Worm (Caenorhabditis elegans) whole organism, L1 larva: ENCODE measurements around the gene madf-3.

Source experiments
- C34B4.2 ChIP-seq: sonication (generic microtip); optimal IDR thresholded peaks from 2 replicates; lab custom pipeline; 2017; ENCODE audit warnings: mild to moderate bottlenecking, missing genetic modification characterization, missing compliant biosample characterization
- F16B12.6 ChIP-seq: fragments of 150-350 bp; optimal IDR thresholded peaks from 2 replicates; lab custom pipeline; 2014; ENCODE audit warnings: missing biosample characterization, missing genetic modification characterization
- aha-1 ChIP-seq: fragments of 150-350 bp; optimal IDR thresholded peaks from 2 replicates; lab custom pipeline; 2014; ENCODE audit warnings: missing biosample characterization, missing genetic modification characterization
- ama-1 ChIP-seq: fragments of 150-350 bp; optimal IDR thresholded peaks from 2 replicates; lab custom pipeline; 2014
- ceh-8 ChIP-seq: fragments of 200-800 bp; sonication (Bioruptor generic); optimal IDR thresholded peaks from 2 replicates; lab custom pipeline; 2018; ENCODE audit warnings: mild to moderate bottlenecking, missing genetic modification characterization, moderate library complexity, missing compliant biosample characterization
- dpl-1 ChIP-seq, 3 experiments: fragments of 150-350 bp in 2 of 3; sonication (generic microtip) in 1 of 3; optimal IDR thresholded peaks; 2 replicates each; lab custom pipeline; 2014 to 2017; ENCODE audit warnings: missing biosample characterization in 3 of 3, missing genetic modification characterization in 3 of 3, missing genetic modification reagents in 3 of 3
- dsc-1 ChIP-seq: sonication (generic microtip); optimal IDR thresholded peaks from 2 replicates; lab custom pipeline; 2016; ENCODE audit warnings: mild to moderate bottlenecking, missing genetic modification characterization, missing compliant biosample characterization
- efl-1 ChIP-seq, 4 experiments: fragments of 150-350 bp; optimal IDR thresholded peaks in 3 of 4; peaks in 1 of 4; 1 replicate in 1 of 4; 2 replicates in 3 of 4; lab custom pipeline; 2014; ENCODE audit warnings: missing biosample characterization in 2 of 4, missing genetic modification characterization in 2 of 4, missing genetic modification reagents in 2 of 4
- efl-3 ChIP-seq: fragments of 200-800 bp; sonication (Bioruptor generic); optimal IDR thresholded peaks from 2 replicates; lab custom pipeline; 2018; ENCODE audit warnings: mild to moderate bottlenecking, missing genetic modification characterization, missing compliant biosample characterization
- egl-13 ChIP-seq: sonication (generic microtip); optimal IDR thresholded peaks from 2 replicates; lab custom pipeline; 2016; ENCODE audit warnings: missing genotype, missing genetic modification reagents, missing genetic modification characterization, missing compliant biosample characterization
- egl-27 ChIP-seq, 2 experiments: fragments of 150-350 bp in 1 of 2; sonication (generic microtip); optimal IDR thresholded peaks; 3 replicates each; lab custom pipeline; 2017 to 2018; ENCODE audit warnings: missing biosample characterization in 2 of 2, missing genetic modification characterization in 2 of 2, missing genetic modification reagents in 2 of 2
- elt-2 ChIP-seq: sonication (generic microtip); optimal IDR thresholded peaks from 2 replicates; lab custom pipeline; 2016; ENCODE audit warnings: missing genetic modification characterization, mild to moderate bottlenecking, inconsistent platforms, missing compliant biosample characterization, missing genetic modification reagents
- elt-3 ChIP-seq, 6 experiments: fragments of 150-350 bp in 1 of 6; sonication (generic microtip); optimal IDR thresholded peaks; 2 replicates each; lab custom pipeline; 2017 to 2018; ENCODE audit warnings: missing biosample characterization in 6 of 6, missing genetic modification characterization in 6 of 6, inconsistent platforms in 1 of 6
- fkh-10 ChIP-seq: sonication (generic microtip); optimal IDR thresholded peaks from 2 replicates; lab custom pipeline; 2017; ENCODE audit warnings: missing biosample characterization, missing genetic modification reagents, missing genetic modification characterization
- fkh-4 ChIP-seq: sonication (generic microtip); optimal IDR thresholded peaks from 2 replicates; lab custom pipeline; 2016; ENCODE audit warnings: missing compliant biosample characterization, missing genetic modification characterization, borderline replicate concordance
- fkh-8 ChIP-seq: sonication (generic microtip); optimal IDR thresholded peaks from 2 replicates; lab custom pipeline; 2016; ENCODE audit warnings: mild to moderate bottlenecking, missing genetic modification characterization, missing compliant biosample characterization
- fos-1 ChIP-seq: fragments of 150-350 bp; optimal IDR thresholded peaks from 2 replicates; lab custom pipeline; 2014; ENCODE audit warnings: missing biosample characterization, missing genetic modification characterization
- grh-1 ChIP-seq: fragments of 200-800 bp; sonication (Bioruptor generic); IDR thresholded peaks from 2 replicates; pipeline ENCODE4 v1.3.6; 2022; ENCODE audit warnings: missing genetic modification reagents, missing genetic modification characterization, missing compliant biosample characterization
- hlh-17 ChIP-seq: fragments of 200-800 bp; sonication (Bioruptor generic); optimal IDR thresholded peaks from 2 replicates; lab custom pipeline; 2018; ENCODE audit warnings: missing genetic modification characterization, mild to moderate bottlenecking, missing compliant biosample characterization, moderate library complexity, borderline replicate concordance
- hlh-4 ChIP-seq: sonication (generic microtip); optimal IDR thresholded peaks from 2 replicates; lab custom pipeline; 2016; ENCODE audit warnings: mild to moderate bottlenecking, missing genetic modification characterization, missing compliant biosample characterization
- isw-1 ChIP-seq: fragments of 200-800 bp; sonication (Bioruptor generic); IDR thresholded peaks from 2 replicates; pipeline ENCODE4 v1.3.6; 2022; ENCODE audit warnings: missing genetic modification characterization, missing compliant biosample characterization
- lin-14 ChIP-seq: fragments of 200-800 bp; sonication (Bioruptor generic); optimal IDR thresholded peaks from 2 replicates; lab custom pipeline; 2018; ENCODE audit warnings: mild to moderate bottlenecking, missing genetic modification characterization, moderate library complexity, missing compliant biosample characterization
- lsy-2 ChIP-seq, 2 experiments: fragments of 150-350 bp; optimal IDR thresholded peaks; 2 replicates each; lab custom pipeline; 2014; ENCODE audit warnings: missing biosample characterization in 2 of 2, missing genetic modification characterization in 2 of 2
- mab-9 ChIP-seq: fragments of 200-800 bp; sonication (Bioruptor generic); IDR thresholded peaks from 2 replicates; pipeline ENCODE4 v1.3.6; 2022; ENCODE audit warnings: missing genetic modification reagents, missing genetic modification characterization, missing compliant biosample characterization
- mep-1 ChIP-seq: fragments of 150-350 bp; optimal IDR thresholded peaks from 2 replicates; lab custom pipeline; 2014; ENCODE audit warnings: missing biosample characterization, missing genetic modification characterization
- nhr-19 ChIP-seq: fragments of 200-800 bp; sonication (Bioruptor generic); conservative IDR thresholded peaks from 2 replicates; pipeline ENCODE4 v1.3.6; 2022; ENCODE audit warnings: missing genetic modification characterization, missing compliant biosample characterization
- nhr-20 ChIP-seq: sonication (generic microtip); optimal IDR thresholded peaks from 2 replicates; lab custom pipeline; 2016; ENCODE audit warnings: mild to moderate bottlenecking, missing genetic modification characterization, missing compliant biosample characterization
- nhr-28 ChIP-seq: fragments of 150-350 bp; optimal IDR thresholded peaks from 2 replicates; lab custom pipeline; 2014; ENCODE audit warnings: missing biosample characterization, missing genetic modification characterization
- nhr-85 ChIP-seq: sonication (generic microtip); peaks from one replicate; lab custom pipeline; 2016; ENCODE audit warnings: missing genetic modification characterization, inconsistent platforms, missing compliant biosample characterization
- nhr-90 ChIP-seq: sonication (generic microtip); optimal IDR thresholded peaks from 2 replicates; lab custom pipeline; 2016; ENCODE audit warnings: mild to moderate bottlenecking, missing genetic modification characterization, missing compliant biosample characterization; ENCODE audit not compliant: poor library complexity
- pax-3 ChIP-seq: fragments of 200-800 bp; sonication (Bioruptor generic); optimal IDR thresholded peaks from 2 replicates; lab custom pipeline; 2018; ENCODE audit warnings: mild to moderate bottlenecking, missing genetic modification characterization, moderate library complexity, missing compliant biosample characterization
- sptf-1 ChIP-seq: fragments of 150-350 bp; optimal IDR thresholded peaks from 2 replicates; lab custom pipeline; 2014; ENCODE audit warnings: missing biosample characterization, missing genetic modification characterization
- sup-37 ChIP-seq: fragments of 200-800 bp; sonication (Bioruptor generic); optimal IDR thresholded peaks from 2 replicates; lab custom pipeline; 2018; ENCODE audit warnings: mild to moderate bottlenecking, missing genetic modification characterization, missing compliant biosample characterization
- swsn-7 ChIP-seq: sonication (generic microtip); optimal IDR thresholded peaks from 2 replicates; lab custom pipeline; 2016; ENCODE audit warnings: missing genetic modification characterization, missing compliant biosample characterization
- tlp-1 ChIP-seq: fragments of 150-350 bp; optimal IDR thresholded peaks from 2 replicates; lab custom pipeline; 2014; ENCODE audit warnings: missing biosample characterization, missing genetic modification characterization
- unc-62 ChIP-seq: fragments of 150-350 bp; optimal IDR thresholded peaks from 2 replicates; lab custom pipeline; 2014; ENCODE audit warnings: missing biosample characterization, missing genetic modification reagents, missing genetic modification characterization
- unc-86 ChIP-seq: sonication (generic microtip); optimal IDR thresholded peaks from 2 replicates; lab custom pipeline; 2016; ENCODE audit warnings: missing genetic modification characterization, missing compliant biosample characterization
- unc-98 ChIP-seq: fragments of 200-800 bp; sonication (Bioruptor generic); IDR thresholded peaks from 2 replicates; pipeline ENCODE4 v1.3.6; 2022; ENCODE audit warnings: missing genetic modification characterization, missing compliant biosample characterization
- xbp-1 ChIP-seq: sonication (generic microtip); optimal IDR thresholded peaks from 2 replicates; lab custom pipeline; 2016; ENCODE audit warnings: missing genetic modification characterization, missing compliant biosample characterization
- zag-1 ChIP-seq: fragments of 150-350 bp; optimal IDR thresholded peaks from 2 replicates; lab custom pipeline; 2014; ENCODE audit warnings: missing biosample characterization, missing genetic modification characterization
- zip-4 ChIP-seq: fragments of 200-800 bp; sonication (Bioruptor generic); optimal IDR thresholded peaks from 2 replicates; lab custom pipeline; 2018; ENCODE audit warnings: mild to moderate bottlenecking, missing genetic modification characterization, moderate library complexity, missing compliant biosample characterization

The madf-3 gene

ce11 chrII:4334448-4334847 is at the start of gene madf-3:
Gene madf-3 (plus strand): TSS chrII:4334748.
- TF ChIP-seq swsn-7, result no peak
- TF ChIP-seq nhr-19 (GFP tag; lab: Robert Waterston, UW), result no peak
- TF ChIP-seq mab-9, result no peak
- no peak for TF ChIP-seq zag-1
- no peak for TF ChIP-seq lin-14 (GFP tag; lab: Kevin White, UChicago)
- no peak for TF ChIP-seq aha-1 (tag; lab: Kevin White, UChicago)
- TF ChIP-seq tlp-1 (tag; lab: Kevin White, UChicago), result no peak
- no peak for TF ChIP-seq unc-62 (GFP tag; lab: Kevin White, UChicago)
- no peak for TF ChIP-seq fkh-4
- no peak for TF ChIP-seq grh-1 (GFP tag; lab: Robert Waterston, UW)
- no peak for TF ChIP-seq efl-3 (GFP tag; lab: Kevin White, UChicago)
- TF ChIP-seq nhr-20 (tag; lab: Kevin White, UChicago), result no peak
- TF ChIP-seq unc-98 (GFP tag; lab: Robert Waterston, UW), result no peak

ce11 chrII:4286921-4287320 is 47.6 kb upstream of the madf-3 start:
- TF ChIP-seq sptf-1 (tag; lab: Kevin White, UChicago), result no peak
- TF ChIP-seq efl-1 (optimal IDR thresholded peaks at IDR 0.05; lab: Kevin White, UChicago), result no peak
- TF ChIP-seq efl-1 (GFP tag; optimal IDR thresholded peaks at IDR 0.05 in 1 of 2; lab: Kevin White, UChicago), result peak in 1 of 2 experiments; percentile 4
- TF ChIP-seq, all 84 proteins: peak for 1

DNA sequence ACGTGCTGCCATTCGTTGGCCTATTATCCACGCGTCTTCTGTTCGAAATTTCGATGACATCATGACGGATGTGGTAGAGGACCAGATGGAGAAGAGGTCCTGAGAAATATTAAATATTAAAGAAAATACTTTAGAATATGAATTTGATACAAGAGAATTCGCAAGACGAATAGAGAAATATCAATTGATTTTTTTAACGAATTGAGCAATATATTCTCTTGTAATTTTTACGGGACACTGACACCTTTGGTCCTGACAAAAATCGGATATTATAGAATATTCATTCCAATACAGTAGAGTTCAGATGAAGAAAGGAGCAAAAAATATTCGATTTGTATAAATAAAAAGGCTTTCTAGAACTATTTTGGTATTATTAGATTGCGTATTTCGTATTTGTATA is 46.4 kb upstream of the madf-3 start, which contains the start of gene C01F1.6:
TSS of gene C01F1.6 (minus strand) at position 101 of the 400 bp plus-strand sequence.
- TF ChIP-seq hlh-4 (tag; lab: Kevin White, UChicago) (no peak), sup-37 (GFP tag; lab: Kevin White, UChicago) (no peak), xbp-1 (no peak), lsy-2 (tag; optimal IDR thresholded peaks at IDR 0.05; lab: Kevin White, UChicago) (no peak), F16B12.6 (tag; lab: Kevin White, UChicago) (no peak), egl-27 (tag; optimal IDR thresholded peaks at IDR 0.05; lab: Kevin White, UChicago) (no peak), nhr-85 (tag; lab: Kevin White, UChicago) (no peak), efl-3 (GFP tag; lab: Kevin White, UChicago) (no peak), dpl-1 (GFP tag; optimal IDR thresholded peaks at IDR 0.05; lab: Kevin White, UChicago) (no peak)

ce11 chrII:4288572-4288971 is 46.0 kb upstream of the madf-3 start:
- TF ChIP-seq zip-4 (GFP tag; lab: Kevin White, UChicago) (no peak), fos-1 (no peak), efl-1 (optimal IDR thresholded peaks at IDR 0.05; lab: Kevin White, UChicago) (no peak), efl-1 (GFP tag; optimal IDR thresholded peaks at IDR 0.05 in 1 of 2; lab: Kevin White, UChicago) (no peak), grh-1 (GFP tag; lab: Robert Waterston, UW) (no peak), elt-2 (peak; percentile 52), nhr-28 (no peak), unc-86 (tag; lab: Kevin White, UChicago) (no peak), ama-1 (no peak), pax-3 (tag; lab: Kevin White, UChicago) (peak; percentile 29), elt-3 (tag; optimal IDR thresholded peaks at IDR 0.05; lab: Kevin White, UChicago) (peak in 1 of 6 experiments; percentile 32), egl-13 (no peak), nhr-85 (tag; lab: Kevin White, UChicago) (peak; percentile 66), fkh-10 (GFP tag; lab: Kevin White, UChicago) (no peak), mep-1 (tag; lab: Kevin White, UChicago) (peak; percentile 2), isw-1 (GFP tag; lab: Robert Waterston, UW) (no peak), sptf-1 (tag; lab: Kevin White, UChicago) (no peak), ceh-8 (no peak), nhr-90 (tag; lab: Kevin White, UChicago) (no peak), dsc-1 (tag; lab: Kevin White, UChicago) (peak; percentile 53), fkh-8 (tag; lab: Kevin White, UChicago) (no peak), unc-98 (GFP tag; lab: Robert Waterston, UW) (no peak), lin-14 (GFP tag; lab: Kevin White, UChicago) (peak; percentile 28), hlh-17 (no peak), C34B4.2 (tag; lab: Kevin White, UChicago) (no peak), lsy-2 (tag; optimal IDR thresholded peaks at IDR 0.05; lab: Kevin White, UChicago) (peak in 1 of 2 experiments; percentile 1), xbp-1 (no peak)
